Worm (Caenorhabditis elegans): Measurements from ENCODE around the gene dyf-18.

The dyf-18 gene

ce11 chrIV:11809708-11810114 is 8.7 kb upstream of the dyf-18 start (continued):
- no peak for TF ChIP-seq sdz-12 (GFP tag; optimal IDR thresholded peaks at IDR 0.05)
- TF ChIP-seq nhr-48 (tag; optimal IDR thresholded peaks at IDR 0.05) = peak; percentile 51
- no peak for TF ChIP-seq skn-1 (tag; optimal IDR thresholded peaks at IDR 0.05)
- TF ChIP-seq nhr-25 (tag; optimal IDR thresholded peaks at IDR 0.05; ENCODE audit: borderline replicate concordance, insufficient read depth) = peak; percentile 2
- TF ChIP-seq tra-1 (GFP tag; IDR thresholded peaks at IDR 0.05) = 0 out of 2 replicates have a peak, but pooled peaks have one; percentile 4

ce11 chrIV:11809047-11809446 is 8.1 kb upstream of the dyf-18 start:
- no peak for TF ChIP-seq lin-38 (GFP tag; IDR thresholded peaks at IDR 0.05)
- peak; percentile 12 for TF ChIP-seq hlh-30 (tag; optimal IDR thresholded peaks at IDR 0.05; ENCODE audit: insufficient read depth)
- TF ChIP-seq nhr-28 (tag; optimal IDR thresholded peaks at IDR 0.05) = peak; percentile 75
- peak in 1 of 2 experiments; percentile 0 for TF ChIP-seq daf-16 (GFP tag; optimal IDR thresholded peaks at IDR 0.05)
- TF ChIP-seq daf-16 (tag; optimal IDR thresholded peaks at IDR 0.05) = no peak

ce11 chrIV:11804053-11804452 is 3.1 kb upstream of the dyf-18 start, which contains the start of gene H01G02.1:
Gene H01G02.1, minus strand, starts transcription at chrIV:11804153.
- no peak for TF ChIP-seq nhr-25 (tag; optimal IDR thresholded peaks at IDR 0.05; ENCODE audit: borderline replicate concordance, insufficient read depth)
- no peak for TF ChIP-seq ctbp-1 (GFP tag; IDR thresholded peaks at IDR 0.05)
- no peak for TF ChIP-seq nhr-77 (tag; optimal IDR thresholded peaks at IDR 0.05)
- no peak for TF ChIP-seq dmd-6 (GFP tag; IDR thresholded peaks at IDR 0.05)
- TF ChIP-seq saeg-2 (GFP tag; IDR thresholded peaks at IDR 0.05) = no peak
- no peak for TF ChIP-seq hlh-30 (tag; optimal IDR thresholded peaks at IDR 0.05; ENCODE audit: insufficient read depth)
- no peak for TF ChIP-seq tra-1 (GFP tag; IDR thresholded peaks at IDR 0.05)
- TF ChIP-seq hlh-11 (tag; optimal IDR thresholded peaks at IDR 0.05) = no peak

ce11 chrIV:11803044-11803443 is 2.1 kb upstream of the dyf-18 start, which contains the start of gene H01G02.4:
Gene H01G02.4, minus strand, starts transcription at chrIV:11803144.
- TF ChIP-seq hlh-30 (tag; optimal IDR thresholded peaks at IDR 0.05; ENCODE audit: insufficient read depth) (no peak), nhr-111 (GFP tag; optimal IDR thresholded peaks at IDR 0.05) (no peak), cey-2 (tag; optimal IDR thresholded peaks at IDR 0.05; ENCODE audit: borderline replicate concordance, insufficient read depth) (no peak), daf-12 (tag; optimal IDR thresholded peaks at IDR 0.05) (no peak), ceh-20 (GFP tag; IDR thresholded peaks at IDR 0.05) (no peak), dve-1 (tag; optimal IDR thresholded peaks at IDR 0.05; ENCODE audit: insufficient read depth) (no peak), dmd-6 (GFP tag; IDR thresholded peaks at IDR 0.05) (no peak), snpc-4 (tag; optimal IDR thresholded peaks at IDR 0.05) (no peak)

- TF ChIP-seq zag-1 (tag; optimal IDR thresholded peaks at IDR 0.05) (no peak), ctbp-1 (GFP tag; IDR thresholded peaks at IDR 0.05) (no peak), ceh-82 (tag; optimal IDR thresholded peaks at IDR 0.05) (no peak), arid-1 (GFP tag; conservative IDR thresholded peaks at IDR 0.05) (no peak), aha-1 (tag) (peak; percentile 61), unc-62 (GFP tag; optimal IDR thresholded peaks at IDR 0.05 in 1 of 2) (peak in 1 of 2 experiments; percentile 82), unc-62 (tag; optimal IDR thresholded peaks at IDR 0.05) (no peak), ceh-20 (GFP tag; IDR thresholded peaks at IDR 0.05) (peak; percentile 53; the same call in 1 of the 2 replicates)
These were observed 1.7 kb downstream of the dyf-18 start for ce11 chrIV:11799240-11799639.

- TF ChIP-seq set-16 (GFP tag; IDR thresholded peaks at IDR 0.05) = no peak
- TF ChIP-seq skn-1 (tag; optimal IDR thresholded peaks at IDR 0.05) = no peak
- no peak for TF ChIP-seq duxl-1 (tag; optimal IDR thresholded peaks at IDR 0.05; ENCODE audit: poor library complexity)
- no peak for TF ChIP-seq daf-19 (GFP tag; conservative IDR thresholded peaks at IDR 0.05)
- peak; percentile 73 for TF ChIP-seq fkh-10 (GFP tag; optimal IDR thresholded peaks at IDR 0.05)
- no peak for TF ChIP-seq F10B5.3 (tag; optimal IDR thresholded peaks at IDR 0.05)
- peak in 1 of 2 experiments; percentile 65 for TF ChIP-seq unc-62 (GFP tag; optimal IDR thresholded peaks at IDR 0.05 in 1 of 2)
- TF ChIP-seq unc-62 (tag; optimal IDR thresholded peaks at IDR 0.05) = no peak
- TF ChIP-seq hlh-30 (tag; optimal IDR thresholded peaks at IDR 0.05; ENCODE audit: insufficient read depth) = no peak
These were observed 4.2 kb downstream of the dyf-18 start for ce11 chrIV:11796818-11797217.
